Fruit fly (Drosophila melanogaster) whole organism, embryonic: Measurements from ENCODE around the gene sdk.
A peak's percentile ranks its signal among the peaks of the same experiment; 100 is the strongest.

Source experiments
- CG1024 ChIP-seq: fragments of 200-800 bp; sonication (Bioruptor generic); IDR thresholded peaks from 2 replicates; pipeline ENCODE4 v1.3.6; 2022; ENCODE audit warnings: missing biosample characterization, missing genetic modification characterization
- CG10366 ChIP-seq: fragments of 200-800 bp; sonication (Bioruptor generic); IDR thresholded peaks from 2 replicates; pipeline ENCODE4 v1.3.6; 2022; ENCODE audit warnings: missing biosample characterization, missing genetic modification characterization
- CG11456 ChIP-seq: fragments of 200-800 bp; sonication (Bioruptor generic); IDR thresholded peaks from 3 replicates; pipeline ENCODE4 v1.3.6; 2022; ENCODE audit warnings: missing biosample characterization, missing genetic modification characterization
- CG11560 ChIP-seq: fragments of 200-800 bp; sonication (Bioruptor generic); IDR thresholded peaks from 3 replicates; pipeline ENCODE4 v1.3.6; 2022; ENCODE audit warnings: missing biosample characterization, missing genetic modification characterization
- CG12659 ChIP-seq: fragments of 200-800 bp; sonication (Bioruptor generic); optimal IDR thresholded peaks from 3 replicates; lab custom pipeline; 2017; ENCODE audit warnings: mild to moderate bottlenecking, missing biosample characterization, missing genetic modification reagents, missing genetic modification characterization
- CG12744 ChIP-seq: fragments of 200-800 bp; sonication (Bioruptor generic); optimal IDR thresholded peaks from 2 replicates; lab custom pipeline; 2016; ENCODE audit warnings: missing biosample characterization, missing genetic modification characterization
- CG12942 ChIP-seq: fragments of 200-800 bp; sonication (Bioruptor generic); optimal IDR thresholded peaks from 3 replicates; lab custom pipeline; 2016; ENCODE audit warnings: missing biosample characterization, missing genetic modification characterization
- CG14710 ChIP-seq: fragments of 200-800 bp; sonication (Bioruptor generic); optimal IDR thresholded peaks from 3 replicates; lab custom pipeline; 2019; ENCODE audit warnings: missing biosample characterization, mild to moderate bottlenecking, missing genetic modification characterization, moderate library complexity
- CG17186 ChIP-seq: fragments of 200-800 bp; sonication (Bioruptor generic); optimal IDR thresholded peaks from 3 replicates; lab custom pipeline; 2017; ENCODE audit warnings: missing biosample characterization, missing genetic modification reagents, missing genetic modification characterization
- CG2199 ChIP-seq: fragments of 200-800 bp; sonication (Bioruptor generic); IDR thresholded peaks from 3 replicates; pipeline ENCODE4 v1.3.6; 2022; ENCODE audit warnings: missing biosample characterization, missing genetic modification characterization
- CG2678 ChIP-seq: fragments of 200-800 bp; sonication (Bioruptor generic); optimal IDR thresholded peaks from 3 replicates; lab custom pipeline; 2019; ENCODE audit warnings: missing biosample characterization, mild to moderate bottlenecking, missing genetic modification characterization, moderate library complexity
- CG3281 ChIP-seq: fragments of 200-800 bp; sonication (Bioruptor generic); optimal IDR thresholded peaks from 3 replicates; lab custom pipeline; 2017; ENCODE audit warnings: missing biosample characterization, mild to moderate bottlenecking, missing genetic modification characterization
- CG3407 ChIP-seq: fragments of 200-800 bp; sonication (Bioruptor generic); optimal IDR thresholded peaks from 2 replicates; lab custom pipeline; 2018; ENCODE audit warnings: missing biosample characterization, mild to moderate bottlenecking, missing genetic modification characterization
- CG34422 ChIP-seq: fragments of 200-800 bp; sonication (Bioruptor generic); IDR thresholded peaks from 3 replicates; pipeline ENCODE4 v1.3.6; 2022; ENCODE audit warnings: missing biosample characterization, missing genetic modification characterization
- CG4707 ChIP-seq: fragments of 200-800 bp; sonication (Bioruptor generic); optimal IDR thresholded peaks from 2 replicates; lab custom pipeline; 2018; ENCODE audit warnings: missing biosample characterization, mild to moderate bottlenecking, missing genetic modification characterization, moderate library complexity
- CG5180 ChIP-seq: fragments of 200-800 bp; sonication (Bioruptor generic); optimal IDR thresholded peaks from 3 replicates; lab custom pipeline; 2017; ENCODE audit warnings: missing biosample characterization, missing genetic modification characterization, mild to moderate bottlenecking, moderate library complexity, missing genetic modification reagents
- CG6272 ChIP-seq: fragments of 200-800 bp; sonication (Bioruptor generic); IDR thresholded peaks from 2 replicates; pipeline ENCODE4 v1.3.6; 2022; ENCODE audit warnings: missing biosample characterization, missing genetic modification characterization
- CG8478 ChIP-seq: fragments of >200 bp; optimal IDR thresholded peaks from 2 replicates; lab custom pipeline; 2018
- CG8944 ChIP-seq: fragments of 200-800 bp; sonication (Bioruptor generic); optimal IDR thresholded peaks from 3 replicates; lab custom pipeline; 2016; ENCODE audit warnings: missing biosample characterization, missing genetic modification characterization
- Ets97D ChIP-seq: fragments of 200-800 bp; sonication (Bioruptor generic); optimal IDR thresholded peaks from 3 replicates; lab custom pipeline; 2016; ENCODE audit warnings: missing biosample characterization, missing genetic modification characterization
- HLHmδ ChIP-seq: fragments of 200-800 bp; sonication (Bioruptor generic); optimal IDR thresholded peaks from 2 replicates; lab custom pipeline; 2018; ENCODE audit warnings: missing biosample characterization, mild to moderate bottlenecking, missing genetic modification characterization, moderate library complexity
- MESR4 ChIP-seq: fragments of 200-800 bp; sonication (Bioruptor generic); optimal IDR thresholded peaks from 2 replicates; lab custom pipeline; 2018; ENCODE audit warnings: missing biosample characterization, mild to moderate bottlenecking, missing genetic modification characterization, moderate library complexity
- Max ChIP-seq: fragments of 200-800 bp; sonication (Bioruptor generic); optimal IDR thresholded peaks from 2 replicates; lab custom pipeline; 2016; ENCODE audit warnings: missing biosample characterization, mild to moderate bottlenecking, missing genetic modification characterization
- Mes4 ChIP-seq: fragments of 200-800 bp; sonication (Bioruptor generic); optimal IDR thresholded peaks from 2 replicates; lab custom pipeline; 2016; ENCODE audit warnings: missing biosample characterization, missing genetic modification characterization
- Myb ChIP-seq: fragments of 200-800 bp; sonication (Bioruptor generic); optimal IDR thresholded peaks from 2 replicates; lab custom pipeline; 2016; ENCODE audit warnings: missing biosample characterization, missing genetic modification characterization
- Scr ChIP-seq: fragments of 200-800 bp; sonication (Bioruptor generic); IDR thresholded peaks from 2 replicates; pipeline ENCODE4 v1.3.6; 2022; ENCODE audit warnings: missing biosample characterization, missing genetic modification characterization; ENCODE audit not compliant: partially characterized antibody
- Sry-β ChIP-seq: fragments of 200-800 bp; sonication (Bioruptor generic); optimal IDR thresholded peaks from 2 replicates; lab custom pipeline; 2018; ENCODE audit warnings: missing biosample characterization, mild to moderate bottlenecking, missing genetic modification characterization, moderate library complexity
- Vsx1 ChIP-seq: fragments of 200-800 bp; sonication (Bioruptor generic); optimal IDR thresholded peaks from 2 replicates; lab custom pipeline; 2017; ENCODE audit warnings: missing biosample characterization, mild to moderate bottlenecking, missing genetic modification characterization, missing genetic modification reagents
- ac ChIP-seq: fragments of 200-800 bp; sonication (Bioruptor generic); optimal IDR thresholded peaks from 3 replicates; lab custom pipeline; 2017; ENCODE audit warnings: missing biosample characterization, mild to moderate bottlenecking, missing genetic modification characterization
- br ChIP-seq: fragments of >200 bp; optimal IDR thresholded peaks from 2 replicates; lab custom pipeline; 2017
- bsh ChIP-seq, 2 experiments: fragments of 200-800 bp; sonication (Bioruptor generic); optimal IDR thresholded peaks; 2 replicates each; lab custom pipeline; 2017 to 2018; ENCODE audit warnings: mild to moderate bottlenecking in 2 of 2, missing biosample characterization in 2 of 2, missing genetic modification characterization in 2 of 2, moderate library complexity in 1 of 2
- dmrt99B ChIP-seq: fragments of 200-800 bp; sonication (Bioruptor generic); optimal IDR thresholded peaks from 2 replicates; lab custom pipeline; 2018; ENCODE audit warnings: missing biosample characterization, mild to moderate bottlenecking, missing genetic modification characterization, moderate library complexity
- ems ChIP-seq: fragments of 200-800 bp; sonication (Bioruptor generic); optimal IDR thresholded peaks from 3 replicates; lab custom pipeline; 2016; ENCODE audit warnings: missing biosample characterization, missing genetic modification characterization
- ewg ChIP-seq: fragments of 200-800 bp; sonication (Bioruptor generic); optimal IDR thresholded peaks from 3 replicates; lab custom pipeline; 2017; ENCODE audit warnings: mild to moderate bottlenecking, missing biosample characterization, missing genetic modification reagents, missing genetic modification characterization
- ftz-f1 ChIP-seq: fragments of 200-800 bp; sonication (Bioruptor generic); optimal IDR thresholded peaks from 2 replicates; lab custom pipeline; 2016; ENCODE audit warnings: missing biosample characterization, missing genetic modification characterization
- fu2 ChIP-seq: fragments of 200-800 bp; sonication (Bioruptor generic); optimal IDR thresholded peaks from 2 replicates; lab custom pipeline; 2016; ENCODE audit warnings: missing biosample characterization, missing genetic modification characterization
- gce ChIP-seq: fragments of 200-800 bp; sonication (Bioruptor generic); IDR thresholded peaks from 3 replicates; pipeline ENCODE4 v1.3.6; 2022; ENCODE audit warnings: missing biosample characterization, missing genetic modification characterization
- grau ChIP-seq: fragments of 200-800 bp; optimal IDR thresholded peaks from 3 replicates; lab custom pipeline; 2019; ENCODE audit warnings: missing biosample characterization, mild to moderate bottlenecking, missing genetic modification characterization, moderate library complexity
- gsb-n ChIP-seq: fragments of 200-800 bp; sonication (Bioruptor generic); optimal IDR thresholded peaks from 3 replicates; lab custom pipeline; 2018; ENCODE audit warnings: missing biosample characterization, mild to moderate bottlenecking, missing genetic modification characterization
- her ChIP-seq: fragments of 200-800 bp; sonication (Bioruptor generic); optimal IDR thresholded peaks from 2 replicates; lab custom pipeline; 2016; ENCODE audit warnings: missing biosample characterization, missing genetic modification characterization
- maf-S ChIP-seq: fragments of 200-800 bp; sonication (Bioruptor generic); optimal IDR thresholded peaks from 2 replicates; lab custom pipeline; 2016; ENCODE audit warnings: missing biosample characterization, missing genetic modification characterization
- odd ChIP-seq: fragments of 200-800 bp; sonication (Bioruptor generic); optimal IDR thresholded peaks from 2 replicates; lab custom pipeline; 2017; ENCODE audit warnings: missing biosample characterization, mild to moderate bottlenecking, missing genetic modification characterization
- pb ChIP-seq: fragments of 200-800 bp; sonication (Bioruptor generic); optimal IDR thresholded peaks from 3 replicates; lab custom pipeline; 2016; ENCODE audit warnings: missing biosample characterization, missing genetic modification characterization
- pfk ChIP-seq: fragments of 200-800 bp; sonication (Bioruptor generic); optimal IDR thresholded peaks from 2 replicates; lab custom pipeline; 2018; ENCODE audit warnings: missing biosample characterization, mild to moderate bottlenecking, missing genetic modification characterization, moderate library complexity
- pho ChIP-seq: fragments of 200-800 bp; sonication (Bioruptor generic); optimal IDR thresholded peaks from 2 replicates; lab custom pipeline; 2016; ENCODE audit warnings: missing biosample characterization, missing genetic modification characterization
- pnt ChIP-seq: fragments of 200-800 bp; sonication (Bioruptor generic); optimal IDR thresholded peaks from 3 replicates; lab custom pipeline; 2016; ENCODE audit warnings: missing biosample characterization, missing genetic modification characterization
- pzg ChIP-seq: fragments of 200-800 bp; sonication (Bioruptor generic); optimal IDR thresholded peaks from 3 replicates; lab custom pipeline; 2018; ENCODE audit warnings: missing biosample characterization, mild to moderate bottlenecking, missing genetic modification characterization, moderate library complexity
- unc-4 ChIP-seq: fragments of 200-800 bp; sonication (Bioruptor generic); IDR thresholded peaks from 2 replicates; pipeline ENCODE4 v1.3.6; 2022; ENCODE audit warnings: missing biosample characterization, missing genetic modification characterization; ENCODE audit not compliant: partially characterized antibody
- vnd ChIP-seq: fragments of 200-800 bp; sonication (Bioruptor generic); IDR thresholded peaks from 3 replicates; pipeline ENCODE4 v1.3.6; 2022; ENCODE audit warnings: missing biosample characterization, missing genetic modification characterization; ENCODE audit not compliant: partially characterized antibody
- zfh2 ChIP-seq: fragments of 200-800 bp; sonication (Bioruptor generic); optimal IDR thresholded peaks from 2 replicates; lab custom pipeline; 2016; ENCODE audit warnings: missing biosample characterization, missing genetic modification characterization

Gene sdk

DNA sequence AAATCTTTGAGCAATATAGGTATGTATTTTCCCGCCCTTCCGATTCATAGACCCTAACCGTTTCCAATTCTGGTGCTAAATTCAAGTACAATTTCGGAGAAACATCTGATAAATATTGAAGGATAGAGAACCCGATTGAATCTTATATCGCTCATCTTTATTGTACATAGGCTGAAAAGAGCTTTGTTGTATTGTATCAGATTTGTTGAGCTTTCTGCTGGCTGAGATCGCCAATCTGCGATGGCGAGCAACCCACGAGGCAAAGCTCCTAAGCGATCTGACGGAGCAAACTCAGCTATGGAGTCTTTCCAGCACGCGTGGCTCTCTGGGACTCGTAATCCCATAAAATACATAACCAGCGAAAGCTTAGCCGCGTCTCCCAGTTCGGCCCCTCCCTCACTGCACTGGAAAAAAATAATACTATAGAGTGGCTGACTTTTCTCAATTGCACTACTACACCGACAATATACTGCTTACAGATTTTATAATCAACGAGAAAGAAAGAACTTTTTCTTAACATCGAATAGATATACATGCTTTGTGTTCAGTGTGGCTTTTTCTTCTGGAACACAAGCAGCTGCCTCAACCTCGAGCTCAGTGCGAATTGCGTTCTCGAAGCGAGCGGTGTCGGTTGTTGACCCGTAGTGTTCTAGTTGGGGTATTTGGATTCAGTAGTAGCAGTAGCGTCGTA is 69.2 kb downstream of the sdk start (continued):
- TF ChIP-seq ac (no peak), Myb (peak; percentile 75), CG8944 (GFP tag; lab: Kevin White, UChicago) (peak; percentile 78), Scr (GFP tag; lab: Robert Waterston, UW) (no peak), br (no peak), CG11456 (GFP tag; lab: Robert Waterston, UW) (peak; percentile 95), gce (peak; percentile 70; the same call in 1 of the 3 replicates), bsh (GFP tag; optimal IDR thresholded peaks at IDR 0.05; lab: Kevin White, UChicago) (peak; percentile 76 to 77), dmrt99B (tag; lab: Kevin White, UChicago) (peak; percentile 82), ewg (peak; percentile 68), CG4707 (peak; percentile 51), CG12744 (peak; percentile 80), Sry-β (GFP tag; lab: Kevin White, UChicago) (no peak), odd (peak; percentile 54), CG12942 (GFP tag; lab: Kevin White, UChicago) (peak; percentile 71), zfh2 (GFP tag; lab: Kevin White, UChicago) (peak; percentile 91), Vsx1 (GFP tag; lab: Kevin White, UChicago) (peak; percentile 58), unc-4 (GFP tag; lab: Robert Waterston, UW) (no peak), fu2 (GFP tag; lab: Kevin White, UChicago) (peak; percentile 85), CG11560 (tag; lab: Robert Waterston, UW) (peak; percentile 80), CG14710 (tag; lab: Kevin White, UChicago) (peak; percentile 35), pfk (GFP tag; lab: Kevin White, UChicago) (no peak), MESR4 (GFP tag; lab: Kevin White, UChicago) (peak; percentile 20), CG10366 (GFP tag; lab: Robert Waterston, UW) (peak; percentile 86), CG1024 (GFP tag; lab: Robert Waterston, UW) (peak; percentile 71; the same call in 1 of the 2 replicates), CG3407 (peak; percentile 56), Max (GFP tag; lab: Kevin White, UChicago) (peak; percentile 70), CG12659 (peak; percentile 78), her (peak; percentile 89), Ets97D (peak; percentile 56), Mes4 (GFP tag; lab: Kevin White, UChicago) (peak; percentile 71), CG3281 (GFP tag; lab: Kevin White, UChicago) (peak; percentile 92), CG2678 (tag; lab: Kevin White, UChicago) (peak; percentile 88), vnd (GFP tag; lab: Robert Waterston, UW) (no peak), HLHmδ (GFP tag; lab: Kevin White, UChicago) (no peak), CG17186 (no peak), CG2199 (GFP tag; lab: Robert Waterston, UW) (0 out of 3 replicates have a peak, but pooled peaks have one; percentile 79), grau (tag; lab: Kevin White, UChicago) (peak; percentile 85), pho (GFP tag; lab: Kevin White, UChicago) (peak; percentile 94), CG5180 (peak; percentile 21), CG6272 (GFP tag; lab: Robert Waterston, UW) (peak; percentile 48), maf-S (GFP tag; lab: Kevin White, UChicago) (peak; percentile 87), pb (GFP tag; lab: Kevin White, UChicago) (peak; percentile 74), CG8478 (lab: Kevin White, UChicago) (no peak), pzg (GFP tag; lab: Kevin White, UChicago) (peak; percentile 10), pnt (GFP tag; lab: Kevin White, UChicago) (peak; percentile 78), ems (GFP tag; lab: Kevin White, UChicago) (peak; percentile 88), CG34422 (GFP tag; lab: Robert Waterston, UW) (peak; percentile 87), ftz-f1 (GFP tag; lab: Kevin White, UChicago) (peak; percentile 83), gsb-n (tag; lab: Kevin White, UChicago) (peak; percentile 16)
